Fruit fly (Drosophila melanogaster): ENCODE data around the gene CG13280.
A peak's percentile ranks its signal among the peaks of the same experiment; 100 is the strongest.

Gene CG13280

dm6 chr2L:16815989-16816749, 4.7 kb downstream of the CG13280 start, which contains the start of gene mdy (continued):
- TF ChIP-seq lola (GFP tag; optimal IDR thresholded peaks at IDR 0.05) = peak in 1 of 3 experiments; percentile 62
- no peak for TF ChIP-seq sc (optimal IDR thresholded peaks at IDR 0.05)
- no peak for TF ChIP-seq sc (GFP tag; optimal IDR thresholded peaks at IDR 0.05)
- peak; percentile 21 for TF ChIP-seq Deaf1 (tag; optimal IDR thresholded peaks at IDR 0.05)
- peak; percentile 48; the same call in 2 of the 3 replicates for TF ChIP-seq CG11695 (GFP tag; IDR thresholded peaks at IDR 0.05)
- peak; percentile 52; the same call in 2 of the 3 replicates for TF ChIP-seq CG16813 (GFP tag; IDR thresholded peaks at IDR 0.05; ENCODE audit: partially characterized antibody)
- no peak for TF ChIP-seq CG3995 (GFP tag; optimal IDR thresholded peaks at IDR 0.05)
- peak; percentile 55; the same call in 1 of the 2 replicates for TF ChIP-seq ssp (GFP tag; IDR thresholded peaks at IDR 0.05)
- TF ChIP-seq CG9215 (GFP tag; IDR thresholded peaks at IDR 0.05) = no peak
- no peak for TF ChIP-seq oc (tag; optimal IDR thresholded peaks at IDR 0.05)
- peak; percentile 69 for TF ChIP-seq CG34376 (GFP tag; optimal IDR thresholded peaks at IDR 0.05)
- peak; percentile 32 for TF ChIP-seq Myb (GFP tag; optimal IDR thresholded peaks at IDR 0.05)
- no peak for TF ChIP-seq emc (GFP tag; optimal IDR thresholded peaks at IDR 0.05)
- peak; percentile 24 for TF ChIP-seq stwl (tag; optimal IDR thresholded peaks at IDR 0.05)
- TF ChIP-seq vnd (GFP tag; IDR thresholded peaks at IDR 0.05; ENCODE audit: partially characterized antibody) = 0 out of 3 replicates have a peak, but pooled peaks have one; percentile 33
- no peak for TF ChIP-seq p53 (GFP tag; optimal IDR thresholded peaks at IDR 0.05)
- TF ChIP-seq CG7372 (GFP tag; IDR thresholded peaks at IDR 0.05) = 0 out of 2 replicates have a peak, but pooled peaks have one; percentile 14
- 0 out of 2 replicates have a peak, but pooled peaks have one; percentile 5 for TF ChIP-seq stc (GFP tag; IDR thresholded peaks at IDR 0.05)
- no peak for TF ChIP-seq CG15479 (GFP tag; optimal IDR thresholded peaks at IDR 0.05)
- TF ChIP-seq CG6175 (GFP tag; IDR thresholded peaks at IDR 0.05) = peak; percentile 46; the same call in 1 of the 3 replicates
- TF ChIP-seq btn (GFP tag; optimal IDR thresholded peaks at IDR 0.05) = no peak
- peak; percentile 36 for TF ChIP-seq gsb-n (tag; optimal IDR thresholded peaks at IDR 0.05)
- peak; percentile 79 for TF ChIP-seq CG30403 (GFP tag; optimal IDR thresholded peaks at IDR 0.05)
- TF ChIP-seq repo (GFP tag; optimal IDR thresholded peaks at IDR 0.05) = peak; percentile 22
- TF ChIP-seq CG10979 (tag; optimal IDR thresholded peaks at IDR 0.05) = peak; percentile 38
- peak; percentile 60 for TF ChIP-seq Sox102F (GFP tag; optimal IDR thresholded peaks at IDR 0.05)
- TF ChIP-seq CG11085 (GFP tag; IDR thresholded peaks at IDR 0.05) = no peak; the same call in 1 of the 2 replicates
- TF ChIP-seq CG14965 (GFP tag; optimal IDR thresholded peaks at IDR 0.05; ENCODE audit: borderline replicate concordance) = no peak
- peak; percentile 7 for TF ChIP-seq CG17186 (GFP tag; optimal IDR thresholded peaks at IDR 0.05)
- TF ChIP-seq CG1024 (GFP tag; IDR thresholded peaks at IDR 0.05) = peak; percentile 27; the same call in 1 of the 2 replicates
- no peak for TF ChIP-seq croc (GFP tag; conservative IDR thresholded peaks at IDR 0.05)
- no peak for TF ChIP-seq Hand (GFP tag; optimal IDR thresholded peaks at IDR 0.05)
- no peak for TF ChIP-seq dimm (GFP tag; IDR thresholded peaks at IDR 0.05)
- TF ChIP-seq CG4730 (GFP tag; IDR thresholded peaks at IDR 0.05) = peak; percentile 30; the same call in 1 of the 2 replicates
- TF ChIP-seq disco-r (GFP tag; optimal IDR thresholded peaks at IDR 0.05) = no peak
- no peak for TF ChIP-seq CG17912 (GFP tag; optimal IDR thresholded peaks at IDR 0.05)
- TF ChIP-seq cas (GFP tag; IDR thresholded peaks at IDR 0.05) = peak; percentile 52; the same call in 1 of the 2 replicates
- TF ChIP-seq CrebB (tag; optimal IDR thresholded peaks at IDR 0.05) = no peak
- TF ChIP-seq Oli (tag; optimal IDR thresholded peaks at IDR 0.05) = peak; percentile 60
- peak; percentile 58 for TF ChIP-seq zen (tag; optimal IDR thresholded peaks at IDR 0.05)
- TF ChIP-seq sna (GFP tag; IDR thresholded peaks at IDR 0.05; ENCODE audit: partially characterized antibody) = no peak; the same call in 1 of the 2 replicates
- no peak for TF ChIP-seq CG13624 (GFP tag; optimal IDR thresholded peaks at IDR 0.05)
- no peak for TF ChIP-seq CG2875 (GFP tag; optimal IDR thresholded peaks at IDR 0.05)
- TF ChIP-seq toy (GFP tag; IDR thresholded peaks at IDR 0.05) = no peak
- TF ChIP-seq Fer3 (tag; optimal IDR thresholded peaks at IDR 0.05) = peak; percentile 18
- TF ChIP-seq CG6254 (GFP tag; optimal IDR thresholded peaks at IDR 0.05) = no peak
- TF ChIP-seq insv (GFP tag; optimal IDR thresholded peaks at IDR 0.05) = peak in 1 of 2 experiments; percentile 62
- peak; percentile 37 for TF ChIP-seq D19A (tag; optimal IDR thresholded peaks at IDR 0.05)

All from whole organism, embryonic.